Fruit fly (Drosophila melanogaster) whole organism, prepupa: Measurements from ENCODE around the gene CG1492.

Experiments used
- CG10669 ChIP-seq: fragments of 200-800 bp; sonication (Bioruptor generic); optimal IDR thresholded peaks from 3 replicates; lab custom pipeline; 2018; ENCODE audit warnings: missing biosample characterization, mild to moderate bottlenecking, missing genetic modification characterization, moderate library complexity
- CG11762 ChIP-seq: fragments of 200-800 bp; sonication (Bioruptor generic); optimal IDR thresholded peaks from 3 replicates; lab custom pipeline; 2016; ENCODE audit warnings: missing biosample characterization, missing genetic modification characterization; ENCODE audit not compliant: insufficient read depth
- CG11902 ChIP-seq: fragments of 200-800 bp; sonication (Bioruptor generic); optimal IDR thresholded peaks from 3 replicates; lab custom pipeline; 2016; ENCODE audit warnings: missing biosample characterization, missing genetic modification characterization
- CG15336 ChIP-seq: fragments of 200-800 bp; sonication (Bioruptor generic); IDR thresholded peaks from 2 replicates; pipeline ENCODE4 v1.3.6; 2022; ENCODE audit warnings: missing biosample characterization, missing genetic modification characterization
- CG1621 ChIP-seq: fragments of 200-800 bp; sonication (Bioruptor generic); optimal IDR thresholded peaks from 3 replicates; lab custom pipeline; 2018; ENCODE audit warnings: missing biosample characterization, mild to moderate bottlenecking, missing genetic modification characterization
- CG16779 ChIP-seq: fragments of 200-800 bp; sonication (Bioruptor generic); optimal IDR thresholded peaks from 3 replicates; lab custom pipeline; 2017; ENCODE audit warnings: missing biosample characterization, mild to moderate bottlenecking, missing genetic modification characterization
- CG3032 ChIP-seq: fragments of 200-800 bp; optimal IDR thresholded peaks from 2 replicates; lab custom pipeline; 2019; ENCODE audit warnings: missing biosample characterization, mild to moderate bottlenecking, missing genetic modification characterization, moderate library complexity
- CG31627 ChIP-seq: fragments of 200-800 bp; sonication (Bioruptor generic); optimal IDR thresholded peaks from 3 replicates; lab custom pipeline; 2016; ENCODE audit warnings: missing biosample characterization, missing genetic modification characterization
- CG34406 ChIP-seq: fragments of 200-800 bp; sonication (Bioruptor generic); optimal IDR thresholded peaks from 3 replicates; lab custom pipeline; 2016; ENCODE audit warnings: missing biosample characterization, missing genetic modification characterization
- CG3919 ChIP-seq: fragments of 200-800 bp; sonication (Bioruptor generic); optimal IDR thresholded peaks from 3 replicates; lab custom pipeline; 2016; ENCODE audit warnings: missing biosample characterization, missing genetic modification characterization
- CG4318 ChIP-seq: fragments of 200-800 bp; sonication (Bioruptor generic); optimal IDR thresholded peaks from 3 replicates; lab custom pipeline; 2017; ENCODE audit warnings: missing biosample characterization, mild to moderate bottlenecking, missing genetic modification characterization
- CG6163 ChIP-seq: fragments of 200-800 bp; sonication (Bioruptor generic); IDR thresholded peaks from 3 replicates; pipeline ENCODE4 v1.3.6; 2022; ENCODE audit warnings: missing biosample characterization, missing genetic modification characterization
- CG6792 ChIP-seq: fragments of 200-800 bp; sonication (Bioruptor generic); optimal IDR thresholded peaks from 3 replicates; lab custom pipeline; 2016; ENCODE audit warnings: missing biosample characterization, missing genetic modification characterization
- CG6808 ChIP-seq: fragments of 200-800 bp; sonication (Bioruptor generic); optimal IDR thresholded peaks from 3 replicates; lab custom pipeline; 2017; ENCODE audit warnings: missing biosample characterization, missing genetic modification characterization, mild to moderate bottlenecking, moderate library complexity, missing genetic modification reagents
- CG7368 ChIP-seq: fragments of 200-800 bp; sonication (Bioruptor generic); optimal IDR thresholded peaks from 3 replicates; lab custom pipeline; 2016; ENCODE audit warnings: missing biosample characterization, missing genetic modification characterization
- CG8119 ChIP-seq: fragments of 200-800 bp; sonication (Bioruptor generic); IDR thresholded peaks from 3 replicates; pipeline ENCODE4 v1.3.6; 2022; ENCODE audit warnings: missing biosample characterization, missing genetic modification characterization
- CG8319 ChIP-seq: fragments of 200-800 bp; sonication (Bioruptor generic); optimal IDR thresholded peaks from 3 replicates; lab custom pipeline; 2016; ENCODE audit warnings: missing biosample characterization, missing genetic modification characterization
- CG9139 ChIP-seq: fragments of 200-800 bp; sonication (Bioruptor generic); optimal IDR thresholded peaks from 3 replicates; lab custom pipeline; 2017; ENCODE audit warnings: missing biosample characterization, mild to moderate bottlenecking, missing genetic modification characterization
- Eip75B ChIP-seq: fragments of 200-800 bp; sonication (Bioruptor generic); optimal IDR thresholded peaks from 3 replicates; lab custom pipeline; 2016; ENCODE audit warnings: missing biosample characterization, missing genetic modification characterization
- Eip93F ChIP-seq: fragments of 200-800 bp; sonication (Bioruptor generic); optimal IDR thresholded peaks from 2 replicates; lab custom pipeline; 2016; ENCODE audit warnings: missing biosample characterization, mild to moderate bottlenecking, missing genetic modification characterization
- Ets21C ChIP-seq: fragments of 200-800 bp; sonication (Bioruptor generic); optimal IDR thresholded peaks from 3 replicates; lab custom pipeline; 2016; ENCODE audit warnings: missing biosample characterization, missing genetic modification characterization
- Ets96B ChIP-seq: fragments of 200-800 bp; optimal IDR thresholded peaks from 2 replicates; lab custom pipeline; 2019; ENCODE audit warnings: missing biosample characterization, mild to moderate bottlenecking, missing genetic modification characterization, moderate library complexity
- Gug ChIP-seq: fragments of 200-800 bp; sonication (Bioruptor generic); IDR thresholded peaks from 2 replicates; pipeline ENCODE4 v1.3.6; 2022; ENCODE audit warnings: missing biosample characterization, missing genetic modification characterization
- Hr38 ChIP-seq: sonication (Bioruptor generic); optimal IDR thresholded peaks from 2 replicates; lab custom pipeline; 2016; ENCODE audit warnings: missing biosample characterization, missing genetic modification characterization
- Hr39 ChIP-seq: fragments of 200-800 bp; sonication (Bioruptor generic); optimal IDR thresholded peaks from 2 replicates; lab custom pipeline; 2016; ENCODE audit warnings: missing biosample characterization, missing genetic modification characterization
- Lpt ChIP-seq: fragments of 200-800 bp; sonication (Bioruptor generic); optimal IDR thresholded peaks from 3 replicates; lab custom pipeline; 2016; ENCODE audit warnings: missing biosample characterization, missing genetic modification characterization
- Met ChIP-seq: fragments of 200-800 bp; sonication (Bioruptor generic); optimal IDR thresholded peaks from 3 replicates; lab custom pipeline; 2016; ENCODE audit warnings: missing biosample characterization, missing genetic modification characterization
- Sox102F ChIP-seq: fragments of 200-800 bp; sonication (Bioruptor generic); optimal IDR thresholded peaks from 2 replicates; lab custom pipeline; 2016; ENCODE audit warnings: missing biosample characterization, mild to moderate bottlenecking, missing genetic modification characterization
- Sox14 ChIP-seq: fragments of 200-800 bp; sonication (Bioruptor generic); optimal IDR thresholded peaks from 3 replicates; lab custom pipeline; 2016; ENCODE audit warnings: missing biosample characterization, missing genetic modification characterization
- Sox15 ChIP-seq: fragments of 200-800 bp; sonication (Bioruptor generic); optimal IDR thresholded peaks from 3 replicates; lab custom pipeline; 2016; ENCODE audit warnings: missing biosample characterization, missing genetic modification characterization
- achi ChIP-seq: fragments of 200-800 bp; sonication (Bioruptor generic); optimal IDR thresholded peaks from 3 replicates; lab custom pipeline; 2016; ENCODE audit warnings: missing biosample characterization, missing genetic modification characterization
- acj6 ChIP-seq: fragments of 200-800 bp; sonication (Bioruptor generic); optimal IDR thresholded peaks from 3 replicates; lab custom pipeline; 2016; ENCODE audit warnings: missing biosample characterization, missing genetic modification characterization
- dsx ChIP-seq: fragments of 200-800 bp; optimal IDR thresholded peaks from 3 replicates; lab custom pipeline; 2019; ENCODE audit warnings: missing biosample characterization, mild to moderate bottlenecking, missing genetic modification characterization, moderate library complexity; ENCODE audit not compliant: poor library complexity, severe bottlenecking
- eg ChIP-seq: fragments of 200-800 bp; sonication (Bioruptor generic); IDR thresholded peaks from 3 replicates; pipeline ENCODE4 v1.3.6; 2022; ENCODE audit warnings: missing biosample characterization, missing genetic modification characterization
- esn ChIP-seq: fragments of 200-800 bp; sonication (Bioruptor generic); optimal IDR thresholded peaks from 2 replicates; lab custom pipeline; 2016; ENCODE audit warnings: missing biosample characterization, mild to moderate bottlenecking, missing genetic modification characterization, moderate library complexity
- fd59A ChIP-seq: fragments of 200-800 bp; sonication (Bioruptor generic); optimal IDR thresholded peaks from 2 replicates; lab custom pipeline; 2017; ENCODE audit warnings: missing biosample characterization, mild to moderate bottlenecking, missing genetic modification characterization, missing genetic modification reagents
- fd85E ChIP-seq: fragments of 200-800 bp; sonication (Bioruptor generic); optimal IDR thresholded peaks from 3 replicates; lab custom pipeline; 2016; ENCODE audit warnings: missing biosample characterization, missing genetic modification characterization
- fkh ChIP-seq: fragments of 200-800 bp; sonication (Bioruptor generic); optimal IDR thresholded peaks from 3 replicates; lab custom pipeline; 2017; ENCODE audit warnings: missing biosample characterization, mild to moderate bottlenecking, missing genetic modification characterization, moderate library complexity
- net ChIP-seq: fragments of 200-800 bp; sonication (Bioruptor generic); optimal IDR thresholded peaks from 3 replicates; lab custom pipeline; 2016; ENCODE audit warnings: missing biosample characterization, missing genetic modification characterization
- salr ChIP-seq, 2 experiments: fragments of 200-800 bp; sonication (Bioruptor generic); optimal IDR thresholded peaks; 3 replicates each; lab custom pipeline; 2016 to 2018; ENCODE audit warnings: missing biosample characterization in 2 of 2, missing genetic modification characterization in 2 of 2, mild to moderate bottlenecking in 1 of 2
- spab ChIP-seq: fragments of 200-800 bp; sonication (Bioruptor generic); optimal IDR thresholded peaks from 2 replicates; lab custom pipeline; 2017; ENCODE audit warnings: missing biosample characterization, mild to moderate bottlenecking, missing genetic modification characterization, missing genetic modification reagents
- ss ChIP-seq, 2 experiments: fragments of 200-800 bp; sonication (Bioruptor generic); optimal IDR thresholded peaks; 2 replicates in 1 of 2; 3 replicates in 1 of 2; lab custom pipeline; 2017 to 2018; ENCODE audit warnings: mild to moderate bottlenecking in 2 of 2, missing biosample characterization in 2 of 2, missing genetic modification characterization in 2 of 2, moderate library complexity in 1 of 2
- topi ChIP-seq: fragments of 200-800 bp; sonication (Bioruptor generic); optimal IDR thresholded peaks from 3 replicates; lab custom pipeline; 2016; ENCODE audit warnings: missing biosample characterization, missing genetic modification characterization
- vri ChIP-seq: fragments of 200-800 bp; sonication (Bioruptor generic); optimal IDR thresholded peaks from 3 replicates; lab custom pipeline; 2016; ENCODE audit warnings: missing biosample characterization, mild to moderate bottlenecking, missing genetic modification characterization

CG1492 gene

DNA sequence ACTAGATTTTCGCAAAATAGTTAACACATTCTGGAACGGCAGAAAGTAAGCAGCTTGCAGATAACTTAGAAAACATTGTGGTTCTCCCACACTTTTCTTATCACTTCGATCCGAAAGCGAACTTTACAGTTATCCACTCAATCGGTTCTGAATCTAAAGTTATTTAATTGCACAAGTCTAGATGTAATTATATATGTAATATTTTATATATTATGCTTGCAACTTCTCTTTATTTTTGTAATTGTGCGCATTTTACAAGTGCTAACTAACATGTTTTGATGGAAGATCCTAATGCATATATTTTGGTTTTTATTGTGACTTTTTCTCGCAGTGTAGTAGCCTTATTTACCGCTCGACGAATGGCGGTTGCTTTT is 7.6 kb downstream of the CG1492 start (continued):
- TF ChIP-seq CG16779 (tag; lab: Kevin White, UChicago) (peak; percentile 52), fd59A (GFP tag; lab: Kevin White, UChicago) (peak; percentile 73), vri (no peak), CG7368 (peak; percentile 10), CG8319 (GFP tag; lab: Kevin White, UChicago) (peak; percentile 43), salr (GFP tag; optimal IDR thresholded peaks at IDR 0.05; lab: Kevin White, UChicago) (peak; percentile 32 to 84), Met (GFP tag; lab: Kevin White, UChicago) (peak; percentile 27), CG6808 (peak; percentile 81), acj6 (peak; percentile 53), spab (GFP tag; lab: Kevin White, UChicago) (peak; percentile 75), CG9139 (GFP tag; lab: Kevin White, UChicago) (peak; percentile 26), Sox14 (GFP tag; lab: Kevin White, UChicago) (no peak), CG6163 (GFP tag; lab: Robert Waterston, UW) (peak; percentile 67; the same call in 2 of the 3 replicates), fd85E (GFP tag; lab: Kevin White, UChicago) (no peak), Lpt (GFP tag; lab: Kevin White, UChicago) (peak; percentile 24), eg (peak; percentile 55; the same call in 2 of the 3 replicates), Gug (GFP tag; lab: Robert Waterston, UW) (peak; percentile 38; the same call in 1 of the 2 replicates), CG34406 (peak; percentile 79), fkh (no peak), CG4318 (GFP tag; lab: Kevin White, UChicago) (peak; percentile 76)

DNA sequence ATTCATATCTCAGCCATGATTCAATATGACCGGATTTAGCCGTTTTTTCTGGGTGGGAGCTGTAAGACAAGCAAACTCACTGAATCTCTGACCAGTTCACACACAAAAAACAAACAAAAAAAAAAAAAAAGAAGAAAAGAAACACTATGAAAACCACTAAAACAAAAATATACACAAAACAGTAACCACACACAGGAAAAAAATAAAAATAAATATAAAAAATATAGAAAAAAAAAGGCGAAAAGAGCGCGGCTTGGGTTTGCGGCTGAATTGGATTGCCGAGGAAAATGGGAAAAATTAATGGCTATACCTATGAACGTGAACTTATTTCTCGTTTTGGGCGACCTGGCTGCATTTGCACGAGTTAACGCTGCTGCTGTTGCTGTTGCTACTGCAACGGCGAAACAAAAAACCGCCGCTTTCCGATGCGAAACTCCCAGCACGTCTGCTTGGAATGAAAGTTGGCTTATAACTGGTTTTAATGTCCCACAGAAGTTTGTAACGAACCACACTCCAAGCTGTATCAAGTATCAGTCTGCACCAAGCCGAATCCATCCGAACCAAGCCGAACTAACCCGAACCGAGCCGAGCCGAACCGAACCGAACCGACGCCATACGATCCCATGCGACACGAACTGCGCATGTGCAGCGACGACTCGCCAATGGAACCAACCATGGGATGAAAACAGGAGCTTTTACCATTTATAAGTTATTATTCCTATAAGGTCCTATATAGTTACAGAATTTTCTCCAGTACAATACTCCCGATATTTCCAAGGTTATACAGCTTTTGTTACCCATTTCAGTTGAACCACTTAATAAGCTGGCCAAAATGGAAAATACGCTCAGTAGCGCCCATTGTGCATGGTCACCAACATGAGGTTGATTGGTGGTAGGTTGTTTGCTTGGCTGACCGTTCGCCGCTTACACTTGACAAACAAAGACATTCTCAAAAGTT is 8.3 kb downstream of the CG1492 start, which contains the start of gene fw:
Gene fw (minus strand): TSS at position 478 of the 958 bp plus-strand sequence.
- no peak for TF ChIP-seq CG16779 (tag; lab: Kevin White, UChicago)
- no peak for TF ChIP-seq CG11762 (GFP tag; lab: Kevin White, UChicago)
- TF ChIP-seq CG31627, result peak; percentile 75
- no peak for TF ChIP-seq Sox15 (GFP tag; lab: Kevin White, UChicago)
- TF ChIP-seq CG9139 (GFP tag; lab: Kevin White, UChicago), result peak; percentile 18
- TF ChIP-seq achi, result peak; percentile 70
- peak; percentile 84 for TF ChIP-seq Met (GFP tag; lab: Kevin White, UChicago)
- peak; percentile 68 for TF ChIP-seq Ets96B (tag; lab: Kevin White, UChicago)
- TF ChIP-seq Lpt (GFP tag; lab: Kevin White, UChicago), result peak; percentile 49
- peak; percentile 82 for TF ChIP-seq esn (GFP tag; lab: Kevin White, UChicago)
- peak; percentile 57 for TF ChIP-seq CG3919 (GFP tag; lab: Kevin White, UChicago)
- peak; percentile 80 for TF ChIP-seq Eip75B
- no peak for TF ChIP-seq CG4318 (GFP tag; lab: Kevin White, UChicago)
- no peak for TF ChIP-seq fkh
- TF ChIP-seq Hr38 (GFP tag; lab: Kevin White, UChicago), result no peak
- TF ChIP-seq Sox14 (GFP tag; lab: Kevin White, UChicago), result peak; percentile 86
- TF ChIP-seq topi (GFP tag; lab: Kevin White, UChicago), result peak; percentile 81
- TF ChIP-seq Ets21C, result peak; percentile 57
- TF ChIP-seq Sox102F, result peak; percentile 83
- TF ChIP-seq fd59A (GFP tag; lab: Kevin White, UChicago), result no peak
- TF ChIP-seq Gug (GFP tag; lab: Robert Waterston, UW), result peak; percentile 67; the same call in 1 of the 2 replicates
- TF ChIP-seq acj6, result peak; percentile 71
- TF ChIP-seq CG6808, result no peak
- peak; percentile 84 for TF ChIP-seq CG8119
- TF ChIP-seq CG7368, result peak; percentile 66
- peak; percentile 69 for TF ChIP-seq CG3032 (tag; lab: Kevin White, UChicago)
- peak; percentile 90 for TF ChIP-seq CG15336 (GFP tag; lab: Robert Waterston, UW)
- TF ChIP-seq CG34406, result no peak
- no peak for TF ChIP-seq Eip93F (GFP tag; lab: Kevin White, UChicago)
- peak; percentile 76 for TF ChIP-seq CG6792 (GFP tag; lab: Kevin White, UChicago)
- TF ChIP-seq Hr39 (GFP tag; lab: Kevin White, UChicago), result peak; percentile 83
- TF ChIP-seq dsx, result peak; percentile 57
- peak; percentile 68 for TF ChIP-seq CG1621 (tag; lab: Kevin White, UChicago)
- no peak for TF ChIP-seq ss (GFP tag; optimal IDR thresholded peaks at IDR 0.05; lab: Kevin White, UChicago)
- TF ChIP-seq eg, result peak; percentile 84
- TF ChIP-seq CG11902 (GFP tag; lab: Kevin White, UChicago), result peak; percentile 16
- no peak for TF ChIP-seq fd85E (GFP tag; lab: Kevin White, UChicago)
- no peak for TF ChIP-seq net (GFP tag; lab: Kevin White, UChicago)
- no peak for TF ChIP-seq spab (GFP tag; lab: Kevin White, UChicago)
- TF ChIP-seq CG10669, result peak; percentile 62
